Fruit fly (Drosophila melanogaster) whole organism, larva: ENCODE measurements around the gene Muc18B.
A peak's percentile ranks its signal among the peaks of the same experiment; 100 is the strongest.

Experiments used
- noc ChIP-seq: fragments of 200-800 bp; sonication (Bioruptor generic); optimal IDR thresholded peaks from 3 replicates; lab custom pipeline; 2019; ENCODE audit warnings: missing biosample characterization, mild to moderate bottlenecking, missing genetic modification characterization, moderate library complexity

Muc18B gene

dm6 chrX:19241790-19242373 lies 26.6 kb downstream of the Muc18B start, which contains the start of gene CG14196:
TSS of gene CG14196 (minus strand) at chrX:19241840.
- no peak for TF ChIP-seq noc (tag; lab: Kevin White, UChicago)

- peak; percentile 31 for TF ChIP-seq noc (tag; lab: Kevin White, UChicago)
Measured at dm6 chrX:19243379-19243834, 28.1 kb downstream of the Muc18B start, which contains the start of gene CG7889. TSS of gene CG7889 (plus strand) at chrX:19243631.

- peak; percentile 90 for TF ChIP-seq noc (tag; lab: Kevin White, UChicago)
Measured at dm6 chrX:19247200-19248052, 32.1 kb downstream of the Muc18B start, which contains the start of gene CG7992. TSS of gene CG7992 (minus strand) at chrX:19247250.

dm6 chrX:19248426-19249217 lies 33.3 kb downstream of the Muc18B start, which contains the start of gene Hs3st-B:
TSS of gene Hs3st-B (plus strand) at chrX:19248639.
- TF ChIP-seq noc (tag; lab: Kevin White, UChicago): no peak

- TF ChIP-seq noc (tag; lab: Kevin White, UChicago): no peak
Measured at dm6 chrX:19249339-19249738, 34.0 kb downstream of the Muc18B start.

- no peak for TF ChIP-seq noc (tag; lab: Kevin White, UChicago)
Measured at dm6 chrX:19250151-19250550, 34.8 kb downstream of the Muc18B start.

- no peak for TF ChIP-seq noc (tag; lab: Kevin White, UChicago)
Measured at dm6 chrX:19259802-19260695, 44.7 kb downstream of the Muc18B start.

- TF ChIP-seq noc (tag; lab: Kevin White, UChicago): no peak
Measured at dm6 chrX:19260696-19260989, 45.3 kb downstream of the Muc18B start.

- no peak for TF ChIP-seq noc (tag; lab: Kevin White, UChicago)
Measured at dm6 chrX:19261071-19261470, 45.8 kb downstream of the Muc18B start, which contains the start of gene rictor. TSS of gene rictor (minus strand) at chrX:19261240.

- no peak for TF ChIP-seq noc (tag; lab: Kevin White, UChicago)
Measured at dm6 chrX:19261528-19262102, 46.3 kb downstream of the Muc18B start, which contains the start of gene Vav. TSS of gene Vav (plus strand) at chrX:19261820.

dm6 chrX:19262553-19262952 lies 47.2 kb downstream of the Muc18B start:
- no peak for TF ChIP-seq noc (tag; lab: Kevin White, UChicago)

dm6 chrX:19264396-19264795 lies 49.1 kb downstream of the Muc18B start:
- no peak for TF ChIP-seq noc (tag; lab: Kevin White, UChicago)

dm6 chrX:19265802-19266479 lies 50.6 kb downstream of the Muc18B start:
- no peak for TF ChIP-seq noc (tag; lab: Kevin White, UChicago)
